Worm (Caenorhabditis elegans) whole organism, L2 larva: ENCODE measurements around the gene fipr-7.

Experiments used
- F13H6.1 ChIP-seq: sonication (generic microtip); optimal IDR thresholded peaks from 2 replicates; lab custom pipeline; 2016; ENCODE audit warnings: missing genetic modification characterization, missing compliant biosample characterization
- R02D3.7 ChIP-seq: fragments of 150-350 bp; optimal IDR thresholded peaks from 2 replicates; lab custom pipeline; 2014; ENCODE audit warnings: missing biosample characterization, missing genetic modification characterization
- Y55F3AM.14 ChIP-seq: fragments of 200-800 bp; sonication (Bioruptor generic); optimal IDR thresholded peaks from 2 replicates; lab custom pipeline; 2018; ENCODE audit warnings: mild to moderate bottlenecking, missing genetic modification characterization, missing compliant biosample characterization
- ZK546.5 ChIP-seq: sonication (generic microtip); optimal IDR thresholded peaks from 2 replicates; lab custom pipeline; 2017; ENCODE audit warnings: missing biosample characterization, missing genetic modification characterization
- alr-1 ChIP-seq: fragments of 150-350 bp; optimal IDR thresholded peaks from 2 replicates; lab custom pipeline; 2014; ENCODE audit warnings: missing biosample characterization, missing genetic modification characterization
- ama-1 ChIP-seq: fragments of 150-350 bp; optimal IDR thresholded peaks from 2 replicates; lab custom pipeline; 2018; ENCODE audit warnings: inconsistent platforms
- blmp-1 ChIP-seq: sonication (generic microtip); optimal IDR thresholded peaks from 2 replicates; lab custom pipeline; 2017; ENCODE audit warnings: missing genetic modification characterization, mild to moderate bottlenecking, missing compliant biosample characterization, antibody characterized with exemption, moderate library complexity; ENCODE audit not compliant: insufficient read depth
- ceh-82 ChIP-seq: fragments of 150-350 bp; optimal IDR thresholded peaks from 2 replicates; lab custom pipeline; 2014; ENCODE audit warnings: missing biosample characterization, missing genetic modification characterization
- dmd-4 ChIP-seq: sonication (generic microtip); optimal IDR thresholded peaks from 2 replicates; lab custom pipeline; 2017; ENCODE audit warnings: missing biosample characterization, missing genetic modification characterization
- egl-27 ChIP-seq: sonication (generic microtip); optimal IDR thresholded peaks from 3 replicates; lab custom pipeline; 2017; ENCODE audit warnings: missing biosample characterization, missing genetic modification reagents, missing genetic modification characterization
- elt-3 ChIP-seq: sonication (generic microtip); optimal IDR thresholded peaks from 2 replicates; lab custom pipeline; 2017; ENCODE audit warnings: missing biosample characterization, missing genetic modification characterization
- fos-1 ChIP-seq: fragments of 150-350 bp; optimal IDR thresholded peaks from 2 replicates; lab custom pipeline; 2014; ENCODE audit warnings: missing biosample characterization, missing genetic modification characterization
- gmeb-1 ChIP-seq: fragments of 150-350 bp; optimal IDR thresholded peaks from 2 replicates; lab custom pipeline; 2014; ENCODE audit warnings: missing biosample characterization, missing genetic modification characterization
- lin-11 ChIP-seq: fragments of 150-350 bp; sonication (generic microtip); optimal IDR thresholded peaks from 2 replicates; lab custom pipeline; 2014; ENCODE audit warnings: missing biosample characterization, missing genetic modification characterization, inconsistent platforms, mixed read lengths
- lsy-2 ChIP-seq, 2 experiments: fragments of 150-350 bp in 1 of 2; sonication (generic microtip) in 1 of 2; optimal IDR thresholded peaks; 2 replicates each; lab custom pipeline; 2014 to 2017; ENCODE audit warnings: missing biosample characterization in 2 of 2, missing genetic modification characterization in 2 of 2
- mab-5 ChIP-seq: fragments of 150-350 bp; optimal IDR thresholded peaks from 2 replicates; lab custom pipeline; 2014; ENCODE audit warnings: missing biosample characterization, missing genetic modification characterization
- mbf-1 ChIP-seq: sonication (generic microtip); optimal IDR thresholded peaks from 2 replicates; lab custom pipeline; 2017; ENCODE audit warnings: missing biosample characterization, missing genetic modification characterization
- mdl-1 ChIP-seq, 2 experiments: fragments of 150-350 bp in 1 of 2; sonication (generic microtip) in 1 of 2; optimal IDR thresholded peaks; 2 replicates each; lab custom pipeline; 2017; ENCODE audit warnings: missing biosample characterization in 2 of 2, missing genetic modification characterization in 2 of 2
- nhr-10 ChIP-seq: sonication (generic microtip); optimal IDR thresholded peaks from 2 replicates; lab custom pipeline; 2017; ENCODE audit warnings: missing biosample characterization, missing genetic modification characterization
- nhr-11 ChIP-seq: fragments of 150-350 bp; optimal IDR thresholded peaks from 2 replicates; lab custom pipeline; 2014; ENCODE audit warnings: missing biosample characterization, missing genetic modification characterization
- nhr-129 ChIP-seq: fragments of 150-350 bp; optimal IDR thresholded peaks from 2 replicates; lab custom pipeline; 2014; ENCODE audit warnings: missing biosample characterization, missing genetic modification characterization
- nhr-21 ChIP-seq: fragments of 150-350 bp; optimal IDR thresholded peaks from 2 replicates; lab custom pipeline; 2014; ENCODE audit warnings: missing biosample characterization, missing genetic modification characterization
- nhr-23 ChIP-seq: fragments of 150-350 bp; optimal IDR thresholded peaks from 2 replicates; lab custom pipeline; 2014; ENCODE audit warnings: missing biosample characterization, missing genetic modification reagents, missing genetic modification characterization
- nhr-6 ChIP-seq: fragments of 150-350 bp; optimal IDR thresholded peaks from 2 replicates; lab custom pipeline; 2014; ENCODE audit warnings: missing biosample characterization, missing genetic modification characterization
- nhr-77 ChIP-seq: fragments of 150-350 bp; optimal IDR thresholded peaks from 2 replicates; lab custom pipeline; 2014; ENCODE audit warnings: missing biosample characterization, missing genetic modification characterization
- peb-1 ChIP-seq: fragments of 150-350 bp; optimal IDR thresholded peaks from 2 replicates; lab custom pipeline; 2014; ENCODE audit warnings: missing biosample characterization, missing genetic modification characterization
- sma-3 ChIP-seq: sonication (generic microtip); optimal IDR thresholded peaks from 2 replicates; lab custom pipeline; 2016; ENCODE audit warnings: missing genetic modification reagents, missing genetic modification characterization, missing compliant biosample characterization
- sma-9 ChIP-seq, 2 experiments: fragments of 150-350 bp in 1 of 2; sonication (generic microtip) in 1 of 2; optimal IDR thresholded peaks; 2 replicates each; lab custom pipeline; 2014 to 2016; ENCODE audit warnings: missing genetic modification characterization in 2 of 2, mild to moderate bottlenecking in 1 of 2, missing biosample characterization in 1 of 2, missing compliant biosample characterization in 1 of 2, missing genetic modification reagents in 1 of 2, moderate library complexity in 1 of 2
- snpc-4 ChIP-seq: fragments of 150-350 bp; optimal IDR thresholded peaks from 2 replicates; lab custom pipeline; 2014; ENCODE audit warnings: missing biosample characterization, missing genetic modification characterization
- unc-62 ChIP-seq: fragments of 150-350 bp; optimal IDR thresholded peaks from 2 replicates; lab custom pipeline; 2014; ENCODE audit warnings: missing biosample characterization, missing genetic modification reagents, missing genetic modification characterization
- zag-1 ChIP-seq: fragments of 150-350 bp; optimal IDR thresholded peaks from 2 replicates; lab custom pipeline; 2014; ENCODE audit warnings: missing biosample characterization, missing genetic modification characterization
- ztf-1 ChIP-seq: fragments of 200-800 bp; sonication (Bioruptor generic); conservative IDR thresholded peaks from 2 replicates; pipeline ENCODE4 v1.3.6; 2022; ENCODE audit warnings: missing genetic modification characterization, missing compliant biosample characterization
- ztf-4 ChIP-seq: fragments of 150-350 bp; optimal IDR thresholded peaks from 2 replicates; lab custom pipeline; 2014; ENCODE audit warnings: missing biosample characterization, missing genetic modification characterization

Gene fipr-7

ce11 chrV:10212627-10213026 is 17.0 kb upstream of the fipr-7 start, which contains the start of gene hpo-40:
Gene hpo-40 (plus strand): TSS chrV:10212927.
- TF ChIP-seq dmd-4 (tag; lab: Kevin White, UChicago) (no peak), ztf-1 (GFP tag; lab: Robert Waterston, UW) (no peak), gmeb-1 (tag; lab: Kevin White, UChicago) (no peak)

ce11 chrV:10216724-10217123 is 12.9 kb upstream of the fipr-7 start, which contains the start of gene ZK856.14:
Gene ZK856.14 (plus strand): TSS chrV:10217024.
- TF ChIP-seq sma-3 (GFP tag; lab: Kevin White, UChicago) (no peak), alr-1 (no peak), nhr-10 (no peak), fos-1 (tag; lab: Kevin White, UChicago) (no peak), nhr-77 (tag; lab: Kevin White, UChicago) (no peak), zag-1 (tag; lab: Kevin White, UChicago) (no peak), ceh-82 (no peak), sma-9 (GFP tag; optimal IDR thresholded peaks at IDR 0.05; lab: Kevin White, UChicago) (no peak), sma-9 (tag; optimal IDR thresholded peaks at IDR 0.05; lab: Kevin White, UChicago) (no peak), egl-27 (tag; lab: Kevin White, UChicago) (no peak), dmd-4 (tag; lab: Kevin White, UChicago) (no peak), gmeb-1 (tag; lab: Kevin White, UChicago) (no peak), ZK546.5 (tag; lab: Kevin White, UChicago) (no peak), ztf-4 (tag; lab: Kevin White, UChicago) (no peak), ztf-1 (GFP tag; lab: Robert Waterston, UW) (no peak), ama-1 (no peak)

ce11 chrV:10220605-10221004 is 9.0 kb upstream of the fipr-7 start, which contains the start of gene C12D8.13:
Gene C12D8.13 (minus strand): TSS chrV:10220705.
- TF ChIP-seq blmp-1 (tag; lab: Kevin White, UChicago): no peak
- TF ChIP-seq mab-5 (tag; lab: Kevin White, UChicago): no peak
- TF ChIP-seq, all 48 proteins: peak for 0

- no peak for TF ChIP-seq F13H6.1
- no peak for TF ChIP-seq nhr-11
- no peak for TF ChIP-seq nhr-10
- TF ChIP-seq R02D3.7 (tag; lab: Kevin White, UChicago): no peak
- TF ChIP-seq lsy-2 (tag; optimal IDR thresholded peaks at IDR 0.05; lab: Kevin White, UChicago): no peak
- TF ChIP-seq ZK546.5 (tag; lab: Kevin White, UChicago): no peak
- no peak for TF ChIP-seq snpc-4
- TF ChIP-seq nhr-6 (tag; lab: Kevin White, UChicago): no peak
- no peak for TF ChIP-seq egl-27 (tag; lab: Kevin White, UChicago)
These were observed 8.3 kb upstream of the fipr-7 start, which contains the start of the genes fipr-5 and fipr-9 for ce11 chrV:10221317-10221716. Gene fipr-5 (minus strand): TSS chrV:10221417. Gene fipr-9 (plus strand): TSS chrV:10221662.

- TF ChIP-seq nhr-77 (tag; lab: Kevin White, UChicago) (no peak), nhr-129 (no peak)
These were observed 7.6 kb upstream of the fipr-7 start, which contains the start of gene C12D8.20 for ce11 chrV:10222007-10222406. Gene C12D8.20 (plus strand): TSS chrV:10222307.

- TF ChIP-seq mab-5 (tag; lab: Kevin White, UChicago): no peak
- no peak for TF ChIP-seq Y55F3AM.14 (GFP tag; lab: Kevin White, UChicago)
- no peak for TF ChIP-seq nhr-21 (tag; lab: Kevin White, UChicago)
- TF ChIP-seq ztf-4 (tag; lab: Kevin White, UChicago): no peak
- TF ChIP-seq fos-1 (tag; lab: Kevin White, UChicago): peak; percentile 60
- TF ChIP-seq, all 48 proteins: peak for 1
These were observed 5.0 kb upstream of the fipr-7 start for ce11 chrV:10224619-10225018.

- TF ChIP-seq fos-1 (tag; lab: Kevin White, UChicago) (peak; percentile 62), elt-3 (no peak)
These were observed 4.0 kb upstream of the fipr-7 start, which contains the start of gene daf-36 for ce11 chrV:10225610-10226009. Gene daf-36 (minus strand): TSS chrV:10225710.

ce11 chrV:10227333-10227732 is 2.3 kb upstream of the fipr-7 start, which contains the start of gene ttr-19:
Gene ttr-19 (minus strand): TSS chrV:10227433.
- TF ChIP-seq ztf-1 (GFP tag; lab: Robert Waterston, UW) (no peak), dmd-4 (tag; lab: Kevin White, UChicago) (no peak), lsy-2 (tag; optimal IDR thresholded peaks at IDR 0.05; lab: Kevin White, UChicago) (no peak), lin-11 (tag; lab: Kevin White, UChicago) (no peak), mdl-1 (tag; optimal IDR thresholded peaks at IDR 0.05; lab: Kevin White, UChicago) (no peak), ZK546.5 (tag; lab: Kevin White, UChicago) (no peak), nhr-23 (no peak), mab-5 (tag; lab: Kevin White, UChicago) (no peak), F13H6.1 (no peak), nhr-10 (no peak), sma-3 (GFP tag; lab: Kevin White, UChicago) (no peak), peb-1 (tag; lab: Kevin White, UChicago) (no peak), nhr-11 (no peak), unc-62 (GFP tag; lab: Kevin White, UChicago) (no peak), mbf-1 (tag; lab: Kevin White, UChicago) (no peak)
